Worm (Caenorhabditis elegans) whole organism, late embryonic: ENCODE data around the gene molo-1.

ENCODE experiments used
- C38D4.7 ChIP-seq: fragments of 200-800 bp; sonication (Bioruptor generic); optimal IDR thresholded peaks from 2 replicates; lab custom pipeline; 2018; ENCODE audit warnings: mild to moderate bottlenecking, missing genetic modification characterization, moderate library complexity, missing compliant biosample characterization
- F13H6.1 ChIP-seq: sonication (generic microtip); optimal IDR thresholded peaks from 2 replicates; lab custom pipeline; 2016; ENCODE audit warnings: missing genetic modification characterization, missing compliant biosample characterization
- K02D7.2 ChIP-seq: sonication (generic microtip); optimal IDR thresholded peaks from 2 replicates; lab custom pipeline; 2017; ENCODE audit warnings: mild to moderate bottlenecking, missing genetic modification characterization, missing compliant biosample characterization
- K09A11.1 ChIP-seq: sonication (generic microtip); optimal IDR thresholded peaks from 2 replicates; lab custom pipeline; 2017; ENCODE audit warnings: antibody characterized with exemption, mild to moderate bottlenecking, missing genetic modification characterization, missing compliant biosample characterization; ENCODE audit not compliant: insufficient read depth
- T23F11.4 ChIP-seq: fragments of 200-800 bp; sonication (Bioruptor generic); optimal IDR thresholded peaks from 2 replicates; lab custom pipeline; 2018; ENCODE audit warnings: mild to moderate bottlenecking, missing genetic modification characterization, missing compliant biosample characterization
- ahr-1 ChIP-seq: sonication (generic microtip); optimal IDR thresholded peaks from 2 replicates; lab custom pipeline; 2016; ENCODE audit warnings: missing genetic modification characterization, missing compliant biosample characterization
- ama-1 ChIP-seq: fragments of 150-350 bp; optimal IDR thresholded peaks from 2 replicates; lab custom pipeline; 2014
- ceh-14 ChIP-seq: sonication (generic microtip); optimal IDR thresholded peaks from 2 replicates; lab custom pipeline; 2016; ENCODE audit warnings: missing genotype, missing genetic modification characterization, missing compliant biosample characterization
- ceh-19 ChIP-seq: fragments of 200-800 bp; sonication (Bioruptor generic); optimal IDR thresholded peaks from 2 replicates; lab custom pipeline; 2018; ENCODE audit warnings: mild to moderate bottlenecking, missing genetic modification characterization, missing compliant biosample characterization
- ceh-2 ChIP-seq: sonication (generic microtip); optimal IDR thresholded peaks from 2 replicates; lab custom pipeline; 2016; ENCODE audit warnings: missing genotype, missing genetic modification characterization, missing compliant biosample characterization
- ceh-22 ChIP-seq: sonication (generic microtip); optimal IDR thresholded peaks from 2 replicates; lab custom pipeline; 2017; ENCODE audit warnings: missing biosample characterization, missing genetic modification characterization
- ceh-30 ChIP-seq: fragments of 150-350 bp; optimal IDR thresholded peaks from 2 replicates; lab custom pipeline; 2014; ENCODE audit warnings: missing biosample characterization, missing genetic modification characterization
- ceh-31 ChIP-seq: sonication (generic microtip); optimal IDR thresholded peaks from 2 replicates; lab custom pipeline; 2016; ENCODE audit warnings: missing genetic modification characterization, missing compliant biosample characterization
- ceh-45 ChIP-seq: fragments of 200-800 bp; sonication (Bioruptor generic); IDR thresholded peaks from 2 replicates; pipeline ENCODE4 v1.3.6; 2022; ENCODE audit warnings: missing genetic modification reagents, missing genetic modification characterization, missing compliant biosample characterization
- ceh-48 ChIP-seq: sonication (generic microtip); optimal IDR thresholded peaks from 2 replicates; lab custom pipeline; 2016; ENCODE audit warnings: missing genetic modification characterization, inconsistent platforms, missing compliant biosample characterization
- ceh-6 ChIP-seq: fragments of 200-800 bp; sonication (Bioruptor generic); optimal IDR thresholded peaks from 2 replicates; lab custom pipeline; 2018; ENCODE audit warnings: mild to moderate bottlenecking, missing genetic modification characterization, missing compliant biosample characterization
- ceh-9 ChIP-seq: sonication (generic microtip); optimal IDR thresholded peaks from 2 replicates; lab custom pipeline; 2016; ENCODE audit warnings: mild to moderate bottlenecking, missing genetic modification characterization, inconsistent platforms, missing compliant biosample characterization
- che-1 ChIP-seq: sonication (generic microtip); optimal IDR thresholded peaks from 2 replicates; lab custom pipeline; 2016; ENCODE audit warnings: mild to moderate bottlenecking, missing genetic modification characterization, missing compliant biosample characterization
- dmd-4 ChIP-seq: sonication (generic microtip); optimal IDR thresholded peaks from 2 replicates; lab custom pipeline; 2016; ENCODE audit warnings: borderline replicate concordance, missing genetic modification characterization, missing compliant biosample characterization
- dve-1 ChIP-seq: sonication (generic microtip); optimal IDR thresholded peaks from 2 replicates; lab custom pipeline; 2017; ENCODE audit warnings: antibody characterized with exemption, mild to moderate bottlenecking, missing genetic modification characterization, missing compliant biosample characterization
- elt-2 ChIP-seq: sonication (generic microtip); optimal IDR thresholded peaks from 2 replicates; lab custom pipeline; 2016; ENCODE audit warnings: missing genetic modification reagents, missing genetic modification characterization, missing compliant biosample characterization
- elt-4 ChIP-seq: sonication (generic microtip); optimal IDR thresholded peaks from 2 replicates; lab custom pipeline; 2016; ENCODE audit warnings: missing genetic modification characterization, missing compliant biosample characterization
- ets-4 ChIP-seq: sonication (generic microtip); optimal IDR thresholded peaks from 2 replicates; lab custom pipeline; 2016; ENCODE audit warnings: missing genetic modification characterization, missing compliant biosample characterization
- eyg-1 ChIP-seq: sonication (generic microtip); optimal IDR thresholded peaks from 2 replicates; lab custom pipeline; 2016; ENCODE audit warnings: missing genotype, missing genetic modification characterization, missing compliant biosample characterization
- fax-1 ChIP-seq: sonication (generic microtip); optimal IDR thresholded peaks from 2 replicates; lab custom pipeline; 2016; ENCODE audit warnings: missing genotype, missing genetic modification characterization, missing compliant biosample characterization
- fkh-10 ChIP-seq: fragments of 150-350 bp; optimal IDR thresholded peaks from 2 replicates; lab custom pipeline; 2014; ENCODE audit warnings: missing biosample characterization, missing genetic modification reagents, missing genetic modification characterization
- gmeb-2 ChIP-seq: sonication (generic microtip); optimal IDR thresholded peaks from 2 replicates; lab custom pipeline; 2016; ENCODE audit warnings: missing genetic modification characterization, inconsistent platforms, missing compliant biosample characterization
- hlh-13 ChIP-seq: fragments of 200-800 bp; sonication (Bioruptor generic); optimal IDR thresholded peaks from 2 replicates; lab custom pipeline; 2018; ENCODE audit warnings: mild to moderate bottlenecking, missing genetic modification characterization, missing compliant biosample characterization
- hlh-15 ChIP-seq: sonication (generic microtip); optimal IDR thresholded peaks from 2 replicates; lab custom pipeline; 2016; ENCODE audit warnings: missing genetic modification characterization, missing compliant biosample characterization
- hlh-30 ChIP-seq: sonication (generic microtip); optimal IDR thresholded peaks from 2 replicates; lab custom pipeline; 2017; ENCODE audit warnings: antibody characterized with exemption, missing genetic modification characterization, missing compliant biosample characterization; ENCODE audit not compliant: insufficient read depth
- hlh-6 ChIP-seq: sonication (generic microtip); optimal IDR thresholded peaks from 2 replicates; lab custom pipeline; 2016; ENCODE audit warnings: missing genotype, missing genetic modification characterization, missing compliant biosample characterization
- lim-6 ChIP-seq: sonication (generic microtip); optimal IDR thresholded peaks from 2 replicates; lab custom pipeline; 2016; ENCODE audit warnings: missing genetic modification characterization, missing compliant biosample characterization
- lin-11 ChIP-seq: fragments of 200-800 bp; sonication (Bioruptor generic); optimal IDR thresholded peaks from 2 replicates; lab custom pipeline; 2018; ENCODE audit warnings: mild to moderate bottlenecking, missing genetic modification characterization, missing compliant biosample characterization
- mec-3 ChIP-seq: sonication (generic microtip); optimal IDR thresholded peaks from 2 replicates; lab custom pipeline; 2016; ENCODE audit warnings: borderline replicate concordance, missing genetic modification characterization, missing compliant biosample characterization
- nfya-1 ChIP-seq: sonication (generic microtip); optimal IDR thresholded peaks from 2 replicates; lab custom pipeline; 2017; ENCODE audit warnings: missing genetic modification characterization, mild to moderate bottlenecking, missing compliant biosample characterization, antibody characterized with exemption, moderate library complexity
- nhr-11 ChIP-seq: fragments of 150-350 bp; optimal IDR thresholded peaks from 2 replicates; lab custom pipeline; 2014; ENCODE audit warnings: missing biosample characterization, missing genetic modification characterization
- nhr-232 ChIP-seq: sonication (generic microtip); optimal IDR thresholded peaks from 2 replicates; lab custom pipeline; 2016; ENCODE audit warnings: missing genetic modification characterization, missing compliant biosample characterization
- npax-4 ChIP-seq: sonication (generic microtip); optimal IDR thresholded peaks from 2 replicates; lab custom pipeline; 2016; ENCODE audit warnings: missing genetic modification characterization, missing compliant biosample characterization
- odd-2 ChIP-seq: sonication (generic microtip); optimal IDR thresholded peaks from 2 replicates; lab custom pipeline; 2017; ENCODE audit warnings: antibody characterized with exemption, mild to moderate bottlenecking, missing genetic modification characterization, missing compliant biosample characterization
- pag-3 ChIP-seq: sonication (generic microtip); optimal IDR thresholded peaks from 2 replicates; lab custom pipeline; 2016; ENCODE audit warnings: missing compliant biosample characterization, missing genetic modification characterization, borderline replicate concordance
- pat-9 ChIP-seq: fragments of 200-800 bp; sonication (Bioruptor generic); optimal IDR thresholded peaks from 2 replicates; lab custom pipeline; 2018; ENCODE audit warnings: mild to moderate bottlenecking, missing genetic modification characterization, moderate library complexity, missing compliant biosample characterization
- pax-1 ChIP-seq: fragments of 150-350 bp; optimal IDR thresholded peaks from 2 replicates; lab custom pipeline; 2014; ENCODE audit warnings: missing biosample characterization, missing genetic modification characterization
- pqm-1 ChIP-seq: sonication (generic microtip); optimal IDR thresholded peaks from 2 replicates; lab custom pipeline; 2016; ENCODE audit warnings: missing genetic modification characterization, missing compliant biosample characterization
- ref-2 ChIP-seq: sonication (generic microtip); optimal IDR thresholded peaks from 2 replicates; lab custom pipeline; 2016; ENCODE audit warnings: missing genetic modification characterization, missing compliant biosample characterization
- sox-4 ChIP-seq: sonication (generic microtip); optimal IDR thresholded peaks from 2 replicates; lab custom pipeline; 2017; ENCODE audit warnings: mild to moderate bottlenecking, missing genetic modification characterization, inconsistent platforms, missing compliant biosample characterization
- tbx-2 ChIP-seq: sonication (generic microtip); optimal IDR thresholded peaks from 2 replicates; lab custom pipeline; 2016; ENCODE audit warnings: missing genetic modification characterization, missing compliant biosample characterization
- unc-3 ChIP-seq, 2 experiments: fragments of 200-800 bp in 1 of 2; sonication (Bioruptor generic) in 1 of 2; sonication (generic microtip) in 1 of 2; conservative IDR thresholded peaks in 1 of 2; optimal IDR thresholded peaks in 1 of 2; 2 replicates each; pipeline versions ENCODE4 v1.3.6 to Lab custom; 2016 to 2022; ENCODE audit warnings: missing compliant biosample characterization in 2 of 2, missing genetic modification characterization in 2 of 2, missing genetic modification reagents in 1 of 2
- unc-42 ChIP-seq: sonication (generic microtip); optimal IDR thresholded peaks from 2 replicates; lab custom pipeline; 2016; ENCODE audit warnings: missing genotype, missing genetic modification characterization, missing compliant biosample characterization
- unc-55 ChIP-seq: sonication (generic microtip); optimal IDR thresholded peaks from 2 replicates; lab custom pipeline; 2017; ENCODE audit warnings: missing biosample characterization, missing genetic modification reagents, missing genetic modification characterization
- zip-5 ChIP-seq: sonication (generic microtip); optimal IDR thresholded peaks from 2 replicates; lab custom pipeline; 2016; ENCODE audit warnings: missing genetic modification characterization, missing compliant biosample characterization
- ztf-16 ChIP-seq: sonication (generic microtip); optimal IDR thresholded peaks from 2 replicates; lab custom pipeline; 2017; ENCODE audit warnings: missing genetic modification characterization, missing compliant biosample characterization

The molo-1 gene

DNA sequence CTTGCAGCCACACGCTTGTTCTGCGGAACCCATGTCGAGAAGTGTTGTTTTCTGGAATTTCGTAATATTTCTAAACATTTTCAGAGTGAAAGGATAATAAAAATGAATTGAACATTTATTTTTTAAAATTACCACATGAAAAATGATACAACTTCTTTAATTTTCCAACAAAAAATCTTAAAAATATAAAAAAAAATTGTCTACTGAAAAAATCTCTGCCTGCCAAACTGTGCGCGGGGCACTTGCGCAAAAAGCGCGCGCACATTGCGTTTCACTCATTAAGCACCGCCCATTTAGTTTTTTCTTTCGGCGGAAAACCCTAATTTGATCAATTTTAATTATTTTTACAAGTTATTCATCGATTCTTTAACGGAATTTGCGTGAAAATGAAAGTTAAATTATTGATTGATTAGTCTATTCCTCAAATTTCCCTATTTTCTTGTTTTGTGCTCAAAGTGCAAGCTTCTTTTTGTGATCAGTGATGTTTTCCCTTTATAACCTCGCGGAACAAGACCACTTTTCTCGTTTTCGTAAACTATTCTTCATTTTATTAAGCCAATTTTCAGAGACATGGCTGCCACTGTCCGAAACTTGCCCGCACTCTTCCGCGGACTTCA is 18.8 kb upstream of the molo-1 start, which contains the start of the genes nmad-1 and hach-1:
TSS of gene nmad-1 (minus strand) at position 51 of the 617 bp plus-strand sequence.
TSS of gene hach-1 (plus strand) at position 567 of the 617 bp plus-strand sequence.
- peak; percentile 15 for TF ChIP-seq pax-1 (tag; lab: Kevin White, UChicago)
- TF ChIP-seq lim-6: peak; percentile 54
- TF ChIP-seq nfya-1: peak; percentile 87
- peak; percentile 77 for TF ChIP-seq nhr-232 (tag; lab: Kevin White, UChicago)
- peak; percentile 98 for TF ChIP-seq unc-42 (tag; lab: Kevin White, UChicago)
- peak; percentile 95 for TF ChIP-seq sox-4 (tag; lab: Kevin White, UChicago)
- TF ChIP-seq K02D7.2 (tag; lab: Kevin White, UChicago): peak; percentile 91
- TF ChIP-seq dmd-4: peak; percentile 56
- TF ChIP-seq zip-5 (tag; lab: Kevin White, UChicago): peak; percentile 90
- peak; percentile 93 for TF ChIP-seq eyg-1 (tag; lab: Kevin White, UChicago)
- peak; percentile 98 for TF ChIP-seq ceh-14 (tag; lab: Kevin White, UChicago)
- TF ChIP-seq unc-55 (GFP tag; lab: Kevin White, UChicago): no peak
- TF ChIP-seq hlh-6: peak; percentile 82
- peak; percentile 86 for TF ChIP-seq hlh-13 (GFP tag; lab: Kevin White, UChicago)
- peak; percentile 96 for TF ChIP-seq ceh-2 (tag; lab: Kevin White, UChicago)
- TF ChIP-seq ztf-16 (tag; lab: Kevin White, UChicago): peak; percentile 85
- TF ChIP-seq ceh-30 (tag; lab: Kevin White, UChicago): peak; percentile 77
- TF ChIP-seq npax-4 (tag; lab: Kevin White, UChicago): peak; percentile 89
- TF ChIP-seq T23F11.4 (GFP tag; lab: Kevin White, UChicago): peak; percentile 80
- peak; percentile 89 for TF ChIP-seq che-1 (tag; lab: Kevin White, UChicago)
- TF ChIP-seq nhr-11: no peak
- TF ChIP-seq hlh-15 (tag; lab: Kevin White, UChicago): peak; percentile 85
- peak; percentile 85 for TF ChIP-seq lin-11 (tag; lab: Kevin White, UChicago)
- peak; percentile 94 for TF ChIP-seq pat-9 (tag; lab: Kevin White, UChicago)
- no peak for TF ChIP-seq ama-1 (lab: Kevin White, UChicago)
- no peak for TF ChIP-seq ceh-22
- peak; percentile 90 for TF ChIP-seq K09A11.1 (tag; lab: Kevin White, UChicago)
- no peak for TF ChIP-seq elt-4 (tag; lab: Kevin White, UChicago)
- TF ChIP-seq hlh-30: no peak
- peak; percentile 52 for TF ChIP-seq pqm-1
- peak; percentile 2 for TF ChIP-seq mec-3 (tag; lab: Kevin White, UChicago)
- peak; percentile 64 for TF ChIP-seq pag-3 (tag; lab: Kevin White, UChicago)
- peak; percentile 90 for TF ChIP-seq odd-2
- peak; percentile 83 for TF ChIP-seq unc-3 (GFP tag; conservative IDR thresholded peaks at IDR 0.05; lab: Robert Waterston, UW)
- peak; percentile 87 for TF ChIP-seq unc-3 (tag; optimal IDR thresholded peaks at IDR 0.05; lab: Kevin White, UChicago)
- TF ChIP-seq gmeb-2: peak; percentile 90
- TF ChIP-seq elt-2 (tag; lab: Kevin White, UChicago): peak; percentile 98
- peak; percentile 89 for TF ChIP-seq ref-2 (tag; lab: Kevin White, UChicago)
- TF ChIP-seq ceh-6 (GFP tag; lab: Kevin White, UChicago): peak; percentile 73
- peak; percentile 90 for TF ChIP-seq ets-4 (tag; lab: Kevin White, UChicago)
- no peak for TF ChIP-seq dve-1 (tag; lab: Kevin White, UChicago)
- TF ChIP-seq ceh-19: peak; percentile 92
- TF ChIP-seq fkh-10 (GFP tag; lab: Kevin White, UChicago): no peak
- TF ChIP-seq ahr-1 (tag; lab: Kevin White, UChicago): peak; percentile 84
- peak; percentile 93 for TF ChIP-seq F13H6.1 (tag; lab: Kevin White, UChicago)
- peak; percentile 93 for TF ChIP-seq fax-1
- TF ChIP-seq C38D4.7 (GFP tag; lab: Kevin White, UChicago): peak; percentile 89
- peak; percentile 96 for TF ChIP-seq tbx-2 (tag; lab: Kevin White, UChicago)
- TF ChIP-seq ceh-45 (GFP tag; lab: Robert Waterston, UW): peak; percentile 75
- peak; percentile 92 for TF ChIP-seq ceh-31 (tag; lab: Kevin White, UChicago)
- TF ChIP-seq ceh-9: peak; percentile 67
- peak; percentile 67 for TF ChIP-seq ceh-48 (tag; lab: Kevin White, UChicago)
